Worm (Caenorhabditis elegans) whole organism, L3 larva: ENCODE results near the gene F02D10.2.
A peak's percentile ranks its signal among the peaks of the same experiment; 100 is the strongest.
"Not testable (repeated sequence)": the region's sequence is repeated elsewhere in the genome, so short reads cannot be mapped to it uniquely, and the experiment has no call there.

Source experiments
- R02D3.7 ChIP-seq: fragments of 150-350 bp; optimal IDR thresholded peaks from 2 replicates; lab custom pipeline; 2014; ENCODE audit warnings: missing biosample characterization, missing genetic modification characterization
- ama-1 ChIP-seq: fragments of 150-350 bp; optimal IDR thresholded peaks from 2 replicates; lab custom pipeline; 2018
- ceh-16 ChIP-seq: sonication (generic microtip); optimal IDR thresholded peaks from 2 replicates; lab custom pipeline; 2017; ENCODE audit warnings: missing biosample characterization, missing genetic modification characterization
- ceh-28 ChIP-seq: fragments of 150-350 bp; optimal IDR thresholded peaks from 2 replicates; lab custom pipeline; 2014; ENCODE audit warnings: missing biosample characterization, missing genetic modification reagents, missing genetic modification characterization
- daf-12 ChIP-seq: fragments of 150-350 bp; optimal IDR thresholded peaks from 2 replicates; lab custom pipeline; 2014; ENCODE audit warnings: missing biosample characterization, missing genetic modification reagents, missing genetic modification characterization
- egl-5 ChIP-seq: fragments of 150-350 bp; optimal IDR thresholded peaks from 2 replicates; lab custom pipeline; 2017; ENCODE audit warnings: missing biosample characterization, missing genetic modification reagents, missing genetic modification characterization, inconsistent platforms
- elt-1 ChIP-seq: fragments of 150-350 bp; optimal IDR thresholded peaks from 2 replicates; lab custom pipeline; 2014; ENCODE audit warnings: missing biosample characterization, missing genetic modification characterization
- elt-2 ChIP-seq: sonication (generic microtip); optimal IDR thresholded peaks from 2 replicates; lab custom pipeline; 2016; ENCODE audit warnings: missing genetic modification reagents, mild to moderate bottlenecking, missing genetic modification characterization, missing compliant biosample characterization
- eor-1 ChIP-seq, 2 experiments: fragments of 150-350 bp; optimal IDR thresholded peaks; 2 replicates each; lab custom pipeline; 2014 to 2018; ENCODE audit warnings: missing biosample characterization in 2 of 2, missing genetic modification characterization in 2 of 2
- fkh-10 ChIP-seq: sonication (generic microtip); optimal IDR thresholded peaks from 2 replicates; lab custom pipeline; 2017; ENCODE audit warnings: missing biosample characterization, missing genetic modification reagents, missing genetic modification characterization
- fkh-2 ChIP-seq: fragments of 150-350 bp; optimal IDR thresholded peaks from 2 replicates; lab custom pipeline; 2014; ENCODE audit warnings: missing biosample characterization, missing genetic modification reagents, missing genetic modification characterization
- fos-1 ChIP-seq: fragments of 150-350 bp; optimal IDR thresholded peaks from 2 replicates; lab custom pipeline; 2014; ENCODE audit warnings: missing biosample characterization, missing genetic modification characterization
- hmg-11 ChIP-seq: sonication (generic microtip); optimal IDR thresholded peaks from 2 replicates; lab custom pipeline; 2016; ENCODE audit warnings: missing genetic modification characterization, missing compliant biosample characterization
- jun-1 ChIP-seq: fragments of 150-350 bp; optimal IDR thresholded peaks from 2 replicates; lab custom pipeline; 2014; ENCODE audit warnings: missing biosample characterization, missing genetic modification reagents, missing genetic modification characterization
- lin-15B ChIP-seq: fragments of 150-350 bp; optimal IDR thresholded peaks from 2 replicates; lab custom pipeline; 2014; ENCODE audit warnings: missing biosample characterization, missing genetic modification characterization
- lin-39 ChIP-seq: fragments of 150-350 bp; optimal IDR thresholded peaks from 2 replicates; lab custom pipeline; 2018; ENCODE audit warnings: missing biosample characterization, missing genetic modification reagents, missing genetic modification characterization
- mdl-1 ChIP-seq: fragments of 150-350 bp; optimal IDR thresholded peaks from 2 replicates; lab custom pipeline; 2014; ENCODE audit warnings: missing biosample characterization, missing genetic modification characterization
- mml-1 ChIP-seq: fragments of 150-350 bp; sonication (generic microtip); optimal IDR thresholded peaks from 3 replicates; lab custom pipeline; 2014; ENCODE audit warnings: missing biosample characterization, missing genetic modification characterization
- nhr-11 ChIP-seq: fragments of 150-350 bp; optimal IDR thresholded peaks from 2 replicates; lab custom pipeline; 2014; ENCODE audit warnings: missing biosample characterization, missing genetic modification characterization
- nhr-23 ChIP-seq: fragments of 150-350 bp; optimal IDR thresholded peaks from 2 replicates; lab custom pipeline; 2014; ENCODE audit warnings: missing biosample characterization, missing genetic modification reagents, missing genetic modification characterization
- nhr-237 ChIP-seq: fragments of 150-350 bp; optimal IDR thresholded peaks from 2 replicates; lab custom pipeline; 2014; ENCODE audit warnings: missing biosample characterization, missing genetic modification characterization
- nhr-28 ChIP-seq: fragments of 150-350 bp; optimal IDR thresholded peaks from 2 replicates; lab custom pipeline; 2014; ENCODE audit warnings: missing biosample characterization, missing genetic modification characterization
- nhr-43 ChIP-seq: sonication (generic microtip); optimal IDR thresholded peaks from 2 replicates; lab custom pipeline; 2016; ENCODE audit warnings: mild to moderate bottlenecking, missing genetic modification characterization, missing compliant biosample characterization; ENCODE audit not compliant: poor library complexity, severe bottlenecking
- nhr-67 ChIP-seq: fragments of 150-350 bp; optimal IDR thresholded peaks from 2 replicates; lab custom pipeline; 2014; ENCODE audit warnings: missing biosample characterization, missing genetic modification characterization
- nhr-76 ChIP-seq: fragments of 150-350 bp; sonication (generic microtip); optimal IDR thresholded peaks from 5 replicates; lab custom pipeline; 2014; ENCODE audit warnings: missing biosample characterization, missing genetic modification characterization
- nhr-77 ChIP-seq: fragments of 150-350 bp; optimal IDR thresholded peaks from 2 replicates; lab custom pipeline; 2014; ENCODE audit warnings: missing biosample characterization, missing genetic modification characterization
- pha-4 ChIP-seq: fragments of 150-350 bp; optimal IDR thresholded peaks from 2 replicates; lab custom pipeline; 2014; ENCODE audit warnings: missing biosample characterization, missing genetic modification reagents, missing genetic modification characterization
- pqm-1 ChIP-seq: fragments of 150-350 bp; optimal IDR thresholded peaks from 2 replicates; lab custom pipeline; 2017; ENCODE audit warnings: missing biosample characterization, missing genetic modification characterization, inconsistent platforms
- sea-2 ChIP-seq: fragments of 150-350 bp; sonication (generic microtip); optimal IDR thresholded peaks from 4 replicates; lab custom pipeline; 2014; ENCODE audit warnings: missing biosample characterization, missing genetic modification reagents, missing genetic modification characterization
- skn-1 ChIP-seq: fragments of 150-350 bp; optimal IDR thresholded peaks from 2 replicates; lab custom pipeline; 2014; ENCODE audit warnings: missing biosample characterization, missing genetic modification characterization
- unc-39 ChIP-seq: sonication (generic microtip); optimal IDR thresholded peaks from 4 replicates; lab custom pipeline; 2017; ENCODE audit warnings: missing biosample characterization, missing genetic modification characterization
- ztf-4 ChIP-seq: fragments of 150-350 bp; optimal IDR thresholded peaks from 2 replicates; lab custom pipeline; 2014; ENCODE audit warnings: missing biosample characterization, missing genetic modification characterization

Gene F02D10.2

DNA sequence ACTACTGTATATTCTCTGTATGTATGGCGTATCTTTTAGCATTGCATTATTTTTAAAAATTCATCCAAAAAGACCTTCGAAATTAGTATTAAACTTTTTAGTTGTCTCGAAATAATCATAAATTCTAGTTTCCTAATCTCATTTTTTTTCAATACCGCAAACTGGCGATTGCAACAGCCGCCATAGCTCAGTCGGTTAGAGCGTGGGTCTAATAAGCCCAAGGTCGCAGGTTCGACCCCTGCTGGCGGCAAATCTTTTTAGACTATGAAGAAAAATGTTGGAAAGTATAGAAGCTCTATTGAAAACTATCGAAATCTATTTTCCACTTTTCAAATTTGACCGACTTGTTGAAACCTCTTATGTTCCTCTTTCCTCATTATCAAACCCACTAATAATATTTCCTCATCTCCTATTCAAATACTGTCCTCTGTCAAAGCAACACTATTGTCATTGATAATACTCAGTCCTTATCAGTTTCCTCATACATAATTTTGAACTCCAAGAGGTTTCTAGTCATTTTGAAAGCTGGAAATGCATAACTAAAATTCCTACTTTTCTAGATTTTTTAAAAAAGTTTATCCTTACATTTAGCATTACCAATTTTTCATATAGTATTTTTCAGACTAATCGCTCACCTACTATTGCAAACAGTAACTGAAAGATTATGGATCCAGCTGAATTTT lies 27.8 kb downstream of the F02D10.2 start, which contains the start of gene jmjd-3.3:
Gene jmjd-3.3, plus strand, starts transcription at position 633 of the 683 bp plus-strand sequence.
- TF ChIP-seq eor-1 (tag; optimal IDR thresholded peaks at IDR 0.05; lab: Kevin White, UChicago) (no peak), nhr-77 (no peak), fkh-2 (tag; lab: Kevin White, UChicago) (no peak), pqm-1 (tag; lab: Kevin White, UChicago) (no peak), nhr-11 (no peak), mdl-1 (tag; lab: Kevin White, UChicago) (no peak), lin-39 (tag; lab: Kevin White, UChicago) (no peak), nhr-76 (tag; lab: Kevin White, UChicago) (no peak), ztf-4 (tag; lab: Kevin White, UChicago) (no peak), nhr-67 (tag; lab: Kevin White, UChicago) (no peak), nhr-23 (no peak), R02D3.7 (no peak), egl-5 (tag; lab: Kevin White, UChicago) (no peak), ama-1 (lab: Kevin White, UChicago) (no peak), nhr-43 (tag; lab: Kevin White, UChicago) (no peak), fkh-10 (GFP tag; lab: Kevin White, UChicago) (no peak), daf-12 (tag; lab: Kevin White, UChicago) (no peak)

DNA sequence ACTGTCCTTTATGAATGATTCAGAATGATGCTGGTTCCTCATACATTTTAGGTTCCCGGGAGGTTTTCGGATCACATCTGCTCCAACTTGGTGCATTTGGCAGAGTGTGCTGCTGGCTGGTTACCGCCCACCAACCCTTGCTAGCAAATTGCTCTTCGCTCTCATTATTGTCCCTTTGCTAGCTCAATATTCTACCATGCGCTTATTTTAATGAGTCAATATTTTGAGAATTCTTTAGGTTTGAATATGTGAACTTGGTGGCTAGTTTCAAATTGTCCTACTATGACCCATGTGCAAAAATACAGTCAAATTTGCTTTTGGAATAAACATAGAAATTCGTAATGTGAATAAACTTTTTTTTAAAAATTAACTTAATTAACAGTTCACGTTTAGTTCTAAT lies 28.6 kb downstream of the F02D10.2 start:
- TF ChIP-seq lin-15B (tag; lab: Kevin White, UChicago) (no peak), fos-1 (tag; lab: Kevin White, UChicago) (no peak), ceh-16 (tag; lab: Kevin White, UChicago) (no peak), nhr-11 (no peak), ceh-28 (no peak)

DNA sequence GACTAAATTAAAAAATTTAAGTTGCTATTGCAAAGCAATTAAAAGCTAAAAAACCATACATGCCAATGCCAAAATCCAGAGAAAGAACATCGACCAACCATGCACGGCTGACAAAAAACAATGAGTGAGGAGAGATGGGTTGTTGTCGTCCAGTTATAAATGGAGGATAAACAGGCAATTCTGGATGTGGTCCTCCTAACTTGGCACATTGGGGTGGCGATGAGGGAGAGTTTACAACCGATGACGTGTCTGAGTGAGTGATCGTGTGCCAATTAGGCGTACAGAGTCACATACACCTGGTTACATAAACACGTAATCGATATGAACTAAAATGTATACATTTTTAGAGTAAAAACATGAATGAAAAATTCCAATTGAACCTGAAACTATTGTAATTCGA lies 32.3 kb downstream of the F02D10.2 start, which contains the start of gene C29F7.10:
Gene C29F7.10, minus strand, starts transcription at position 101 of the 400 bp plus-strand sequence.
- not testable (repeated sequence) for TF ChIP-seq sea-2 (GFP tag; lab: Kevin White, UChicago); R02D3.7; nhr-237 (tag; lab: Kevin White, UChicago)

DNA sequence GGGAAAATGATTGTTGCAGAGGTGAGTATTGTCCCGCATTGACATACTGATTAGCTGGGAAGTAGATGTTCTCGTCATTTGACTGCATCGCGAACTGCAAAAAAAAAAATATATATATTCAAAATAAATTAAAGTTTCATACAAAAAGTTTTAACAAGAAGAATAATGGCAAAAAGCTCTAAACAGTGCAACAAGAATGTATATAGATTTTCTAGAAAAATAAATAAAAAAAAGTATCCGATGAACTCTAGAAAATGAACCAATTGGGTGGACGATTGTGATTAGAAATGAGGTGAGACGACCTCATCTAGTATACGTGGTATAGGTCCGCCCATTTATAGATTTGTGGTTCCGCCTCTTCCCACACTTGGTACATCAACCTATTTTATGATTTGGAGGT lies 34.9 kb downstream of the F02D10.2 start, which contains the start of gene fkh-4:
Gene fkh-4, minus strand, starts transcription at position 101 of the 400 bp plus-strand sequence.
- TF ChIP-seq pha-4 (tag; lab: Kevin White, UChicago); nhr-28 (tag; lab: Kevin White, UChicago); mml-1: not testable (repeated sequence)

DNA sequence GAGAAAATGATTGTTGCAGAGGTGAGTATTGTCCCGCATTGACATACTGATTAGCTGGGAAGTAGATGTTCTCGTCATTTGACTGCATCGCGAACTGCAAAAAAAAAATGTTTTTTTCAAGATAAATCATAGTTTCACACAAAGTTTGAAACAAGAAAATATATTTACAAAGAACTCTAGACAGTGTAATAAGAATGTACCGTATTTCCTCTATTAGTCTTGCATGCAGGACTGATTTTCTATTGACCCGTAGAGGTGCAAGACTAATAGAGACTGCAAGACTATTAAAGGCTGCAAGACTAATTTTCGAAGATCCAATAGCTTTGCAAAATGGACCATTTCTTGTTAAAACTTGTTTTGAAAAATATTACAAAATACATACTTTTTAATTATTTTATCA lies 40.4 kb downstream of the F02D10.2 start, which contains the start of gene fkh-3:
Gene fkh-3, minus strand, starts transcription at position 101 of the 400 bp plus-strand sequence.
- no peak for TF ChIP-seq unc-39 (tag; lab: Kevin White, UChicago)
- TF ChIP-seq elt-1: no peak
- TF ChIP-seq fkh-10 (GFP tag; lab: Kevin White, UChicago): no peak
- no peak for TF ChIP-seq skn-1
- TF ChIP-seq jun-1 (tag; lab: Kevin White, UChicago): no peak
- no peak for TF ChIP-seq daf-12 (tag; lab: Kevin White, UChicago)

DNA sequence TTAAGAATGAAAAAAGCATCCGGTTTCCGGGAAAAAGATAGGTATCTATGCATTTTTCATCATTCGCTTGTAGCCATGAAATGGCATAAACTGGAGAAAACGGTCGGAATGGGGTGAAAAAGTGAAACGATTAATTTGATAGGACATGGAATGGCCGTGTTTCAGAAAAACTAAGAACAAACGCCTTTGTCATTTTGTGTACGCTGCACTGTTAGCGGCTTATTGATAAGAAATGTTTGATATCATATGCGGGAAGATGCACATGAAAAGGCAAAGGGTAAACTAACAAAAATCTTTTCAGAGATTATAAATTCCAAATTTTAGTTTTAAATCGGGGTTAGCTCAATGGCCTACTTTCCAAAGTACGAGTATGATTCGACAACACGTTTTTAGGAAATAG lies 42.6 kb downstream of the F02D10.2 start:
- peak; percentile 33 for TF ChIP-seq pqm-1 (tag; lab: Kevin White, UChicago)
- no peak for TF ChIP-seq ceh-28
- TF ChIP-seq egl-5 (tag; lab: Kevin White, UChicago): no peak
- peak; percentile 81 for TF ChIP-seq elt-2 (tag; lab: Kevin White, UChicago)
- no peak for TF ChIP-seq hmg-11
